Worm (Caenorhabditis elegans) whole organism, midembryonic: ENCODE data around the gene K11H3.5.
A peak's percentile ranks its signal among the peaks of the same experiment; 100 is the strongest.

Experiments
- T22C8.4 ChIP-seq: fragments of 200-800 bp; sonication (Bioruptor generic); IDR thresholded peaks from 2 replicates; pipeline ENCODE4 v1.3.6; 2022; ENCODE audit warnings: missing genetic modification characterization, missing compliant biosample characterization
- cog-1 ChIP-seq: sonication (generic microtip); optimal IDR thresholded peaks from 2 replicates; lab custom pipeline; 2016; ENCODE audit warnings: missing genetic modification characterization, missing compliant biosample characterization
- flt-1 ChIP-seq: fragments of 200-800 bp; sonication (Bioruptor generic); IDR thresholded peaks from 2 replicates; pipeline ENCODE4 v1.3.6; 2022; ENCODE audit warnings: missing genetic modification characterization, missing compliant biosample characterization
- klf-2 ChIP-seq: fragments of 200-800 bp; sonication (Bioruptor generic); conservative IDR thresholded peaks from 2 replicates; pipeline ENCODE4 v1.3.6; 2022; ENCODE audit warnings: missing genetic modification reagents, missing genetic modification characterization, missing compliant biosample characterization
- med-1 ChIP-seq: sonication (generic microtip); optimal IDR thresholded peaks from 2 replicates; lab custom pipeline; 2017; ENCODE audit warnings: missing genetic modification characterization, mild to moderate bottlenecking, missing compliant biosample characterization, antibody characterized with exemption, missing genetic modification reagents; ENCODE audit not compliant: insufficient read depth
- ref-1 ChIP-seq: fragments of 200-800 bp; sonication (Bioruptor generic); conservative IDR thresholded peaks from 2 replicates; pipeline ENCODE4 v1.3.6; 2022; ENCODE audit warnings: missing genetic modification reagents, missing genetic modification characterization, missing compliant biosample characterization
- tab-1 ChIP-seq: fragments of 200-800 bp; sonication (Bioruptor generic); IDR thresholded peaks from 2 replicates; pipeline ENCODE4 v1.3.6; 2022; ENCODE audit warnings: missing genetic modification characterization, missing compliant biosample characterization
- ztf-23 ChIP-seq: fragments of 200-800 bp; sonication (Bioruptor generic); IDR thresholded peaks from 2 replicates; pipeline ENCODE4 v1.3.6; 2022; ENCODE audit warnings: missing genetic modification reagents, missing genetic modification characterization, missing compliant biosample characterization
- ztf-29 ChIP-seq: fragments of 200-800 bp; sonication (Bioruptor generic); IDR thresholded peaks from 2 replicates; pipeline ENCODE4 v1.3.6; 2022; ENCODE audit warnings: missing genetic modification reagents, missing genetic modification characterization, missing compliant biosample characterization

K11H3.5 gene

ce11 chrIII:9850877-9851276 lies 7.3 kb downstream of the K11H3.5 start:
- TF ChIP-seq cog-1 (tag; lab: Kevin White, UChicago) (no peak), flt-1 (GFP tag; lab: Robert Waterston, UW) (no peak), ref-1 (no peak), tab-1 (GFP tag; lab: Robert Waterston, UW) (no peak), T22C8.4 (GFP tag; lab: Robert Waterston, UW) (no peak), ztf-29 (no peak), ztf-23 (GFP tag; lab: Robert Waterston, UW) (no peak), klf-2 (GFP tag; lab: Robert Waterston, UW) (no peak), med-1 (GFP tag; lab: Kevin White, UChicago) (no peak)

- no peak for TF ChIP-seq klf-2 (GFP tag; lab: Robert Waterston, UW)
- no peak for TF ChIP-seq med-1 (GFP tag; lab: Kevin White, UChicago)
- no peak for TF ChIP-seq flt-1 (GFP tag; lab: Robert Waterston, UW)
- TF ChIP-seq cog-1 (tag; lab: Kevin White, UChicago): no peak
- no peak for TF ChIP-seq ztf-23 (GFP tag; lab: Robert Waterston, UW)
Measured at ce11 chrIII:9851547-9851946, 8.0 kb downstream of the K11H3.5 start, which contains the start of gene K11H3.3. TSS of gene K11H3.3 (plus strand) at chrIII:9851854.

- TF ChIP-seq T22C8.4 (GFP tag; lab: Robert Waterston, UW) (no peak), cog-1 (tag; lab: Kevin White, UChicago) (no peak), tab-1 (GFP tag; lab: Robert Waterston, UW) (no peak), ztf-29 (no peak), med-1 (GFP tag; lab: Kevin White, UChicago) (no peak), klf-2 (GFP tag; lab: Robert Waterston, UW) (no peak), ztf-23 (GFP tag; lab: Robert Waterston, UW) (no peak), ref-1 (no peak), flt-1 (GFP tag; lab: Robert Waterston, UW) (no peak)
Measured at ce11 chrIII:9853667-9854620, 10.4 kb downstream of the K11H3.5 start.

- TF ChIP-seq flt-1 (GFP tag; lab: Robert Waterston, UW) (no peak), ref-1 (no peak), klf-2 (GFP tag; lab: Robert Waterston, UW) (no peak), ztf-23 (GFP tag; lab: Robert Waterston, UW) (no peak), cog-1 (tag; lab: Kevin White, UChicago) (no peak), ztf-29 (no peak), med-1 (GFP tag; lab: Kevin White, UChicago) (no peak), T22C8.4 (GFP tag; lab: Robert Waterston, UW) (no peak), tab-1 (GFP tag; lab: Robert Waterston, UW) (no peak)
Measured at ce11 chrIII:9854960-9855359, 11.4 kb downstream of the K11H3.5 start.

ce11 chrIII:9857110-9857509 lies 13.5 kb downstream of the K11H3.5 start:
- no peak for TF ChIP-seq flt-1 (GFP tag; lab: Robert Waterston, UW)

ce11 chrIII:9858061-9858460 lies 14.5 kb downstream of the K11H3.5 start:
- no peak for TF ChIP-seq T22C8.4 (GFP tag; lab: Robert Waterston, UW)

- TF ChIP-seq klf-2 (GFP tag; lab: Robert Waterston, UW) (no peak), tab-1 (GFP tag; lab: Robert Waterston, UW) (no peak), ztf-23 (GFP tag; lab: Robert Waterston, UW) (no peak), cog-1 (tag; lab: Kevin White, UChicago) (no peak), med-1 (GFP tag; lab: Kevin White, UChicago) (no peak), flt-1 (GFP tag; lab: Robert Waterston, UW) (no peak), ztf-29 (no peak), ref-1 (no peak), T22C8.4 (GFP tag; lab: Robert Waterston, UW) (no peak)
Measured at ce11 chrIII:9859133-9859775, 15.7 kb downstream of the K11H3.5 start, which contains the start of gene gpdh-2. TSS of gene gpdh-2 (minus strand) at chrIII:9859183.

- TF ChIP-seq klf-2 (GFP tag; lab: Robert Waterston, UW) (no peak), cog-1 (tag; lab: Kevin White, UChicago) (no peak), ztf-23 (GFP tag; lab: Robert Waterston, UW) (no peak)
Measured at ce11 chrIII:9860201-9860780, 16.7 kb downstream of the K11H3.5 start, which contains the start of gene twk-48. TSS of gene twk-48 (plus strand) at chrIII:9860730.

- peak; percentile 91 for TF ChIP-seq klf-2 (GFP tag; lab: Robert Waterston, UW)
- TF ChIP-seq cog-1 (tag; lab: Kevin White, UChicago): peak; percentile 64
- TF ChIP-seq ref-1: peak; percentile 88
- TF ChIP-seq T22C8.4 (GFP tag; lab: Robert Waterston, UW): peak; percentile 90
- TF ChIP-seq med-1 (GFP tag; lab: Kevin White, UChicago): peak; percentile 64
- peak; percentile 96 for TF ChIP-seq tab-1 (GFP tag; lab: Robert Waterston, UW)
- peak; percentile 93 for TF ChIP-seq ztf-29
- peak; percentile 94 for TF ChIP-seq ztf-23 (GFP tag; lab: Robert Waterston, UW)
- peak; percentile 95 for TF ChIP-seq flt-1 (GFP tag; lab: Robert Waterston, UW)
Measured at ce11 chrIII:9861470-9862342, 18.1 kb downstream of the K11H3.5 start.
